Worm (Caenorhabditis elegans): ENCODE results near the gene osm-3.

- TF ChIP-seq nhr-237 (tag; optimal IDR thresholded peaks at IDR 0.05) (no peak), unc-39 (tag; optimal IDR thresholded peaks at IDR 0.05) (no peak), fos-1 (tag; optimal IDR thresholded peaks at IDR 0.05) (no peak), lin-39 (tag; optimal IDR thresholded peaks at IDR 0.05) (no peak), snpc-4 (tag; optimal IDR thresholded peaks at IDR 0.05) (no peak)
These were observed 24.5 kb upstream of the osm-3 start for ce11 chrIV:3825388-3825787.
